Fruit fly (Drosophila melanogaster) whole organism: Measurements from ENCODE around the gene CG14052.

ENCODE experiments used
- Dll ChIP-seq: fragments of >200 bp; optimal IDR thresholded peaks from 2 replicates; lab custom pipeline; 2017
- EcR ChIP-seq, 2 experiments: fragments of >200 bp; optimal IDR thresholded peaks; 2 replicates each; lab custom pipeline; 2017; ENCODE audit warnings: missing biosample characterization in 2 of 2, missing genetic modification characterization in 2 of 2, missing genetic modification reagents in 2 of 2
- usp ChIP-seq: fragments of >200 bp; optimal IDR thresholded peaks from 2 replicates; lab custom pipeline; 2017; ENCODE audit warnings: missing biosample characterization, missing genetic modification characterization, mixed read lengths

DNA sequence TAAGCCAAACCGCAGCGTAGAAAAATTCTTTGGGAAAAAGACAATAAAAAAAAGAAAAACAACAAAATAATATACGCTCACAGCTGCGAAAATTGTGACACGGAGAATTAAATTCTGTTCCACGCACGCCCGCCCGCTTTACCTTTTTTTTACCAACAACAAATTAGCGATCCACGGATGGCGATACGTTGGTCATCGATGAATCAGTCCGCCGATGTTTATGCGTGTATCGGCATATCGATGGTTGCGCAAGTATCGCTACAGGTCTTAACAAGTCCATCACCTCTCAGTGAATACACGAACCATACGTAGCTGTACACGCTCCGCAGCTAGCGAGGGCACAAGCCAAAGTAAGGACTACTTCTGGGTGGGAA lies 47.0 kb downstream of the CG14052 start, which contains the start of gene CG2924:
- no peak for TF ChIP-seq Dll (lab: Kevin White, UChicago)
- no peak for TF ChIP-seq EcR (GFP tag; optimal IDR thresholded peaks at IDR 0.05; lab: Kevin White, UChicago)
- no peak for TF ChIP-seq usp (GFP tag; lab: Kevin White, UChicago)
